Worm (Caenorhabditis elegans) whole organism, late embryonic: ENCODE measurements around the gene B0361.9.

Experiments
- ama-1 ChIP-seq: fragments of 150-350 bp; optimal IDR thresholded peaks from 2 replicates; lab custom pipeline; 2014
- ceh-24 ChIP-seq: sonication (generic microtip); optimal IDR thresholded peaks from 2 replicates; lab custom pipeline; 2016; ENCODE audit warnings: mild to moderate bottlenecking, missing genetic modification characterization, missing compliant biosample characterization
- ceh-34 ChIP-seq: sonication (generic microtip); optimal IDR thresholded peaks from 2 replicates; lab custom pipeline; 2016; ENCODE audit warnings: mild to moderate bottlenecking, missing genetic modification characterization, missing compliant biosample characterization
- ceh-48 ChIP-seq: sonication (generic microtip); optimal IDR thresholded peaks from 2 replicates; lab custom pipeline; 2016; ENCODE audit warnings: missing genetic modification characterization, inconsistent platforms, missing compliant biosample characterization
- ceh-6 ChIP-seq: fragments of 200-800 bp; sonication (Bioruptor generic); optimal IDR thresholded peaks from 2 replicates; lab custom pipeline; 2018; ENCODE audit warnings: mild to moderate bottlenecking, missing genetic modification characterization, missing compliant biosample characterization
- elt-2 ChIP-seq: sonication (generic microtip); optimal IDR thresholded peaks from 2 replicates; lab custom pipeline; 2016; ENCODE audit warnings: missing genetic modification reagents, missing genetic modification characterization, missing compliant biosample characterization
- fkh-10 ChIP-seq: fragments of 150-350 bp; optimal IDR thresholded peaks from 2 replicates; lab custom pipeline; 2014; ENCODE audit warnings: missing biosample characterization, missing genetic modification reagents, missing genetic modification characterization
- hlh-13 ChIP-seq: fragments of 200-800 bp; sonication (Bioruptor generic); optimal IDR thresholded peaks from 2 replicates; lab custom pipeline; 2018; ENCODE audit warnings: mild to moderate bottlenecking, missing genetic modification characterization, missing compliant biosample characterization
- nhr-11 ChIP-seq: fragments of 150-350 bp; optimal IDR thresholded peaks from 2 replicates; lab custom pipeline; 2014; ENCODE audit warnings: missing biosample characterization, missing genetic modification characterization
- pag-3 ChIP-seq: sonication (generic microtip); optimal IDR thresholded peaks from 2 replicates; lab custom pipeline; 2016; ENCODE audit warnings: missing compliant biosample characterization, missing genetic modification characterization, borderline replicate concordance
- pha-2 ChIP-seq: sonication (generic microtip); optimal IDR thresholded peaks from 2 replicates; lab custom pipeline; 2017; ENCODE audit warnings: mild to moderate bottlenecking, missing genetic modification characterization, missing compliant biosample characterization
- pha-4 ChIP-seq: fragments of 150-350 bp; optimal IDR thresholded peaks from 2 replicates; lab custom pipeline; 2018; ENCODE audit warnings: missing biosample characterization, missing genetic modification reagents, missing genetic modification characterization
- unc-55 ChIP-seq: sonication (generic microtip); optimal IDR thresholded peaks from 2 replicates; lab custom pipeline; 2017; ENCODE audit warnings: missing biosample characterization, missing genetic modification reagents, missing genetic modification characterization

DNA sequence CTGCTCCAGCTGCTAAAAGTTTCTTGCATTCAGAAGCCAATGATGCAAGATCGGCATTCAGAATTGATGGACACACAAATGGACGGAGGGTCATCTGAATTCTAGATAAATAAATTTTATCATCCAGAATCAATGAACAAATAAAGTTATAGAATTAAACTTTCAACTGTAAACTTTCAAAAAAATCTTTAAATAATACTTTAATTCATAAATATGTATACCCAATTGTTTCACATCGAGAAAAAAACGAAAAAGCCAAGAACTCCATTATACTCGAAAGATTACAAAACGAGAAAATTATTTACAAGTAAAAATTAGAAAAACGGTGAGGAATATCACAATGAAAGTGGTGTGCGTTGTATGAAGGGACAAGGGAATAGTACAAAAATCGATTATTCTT lies 47.6 kb upstream of the B0361.9 start, which contains the start of gene F08F8.7:
- TF ChIP-seq ceh-48 (tag; lab: Kevin White, UChicago) (no peak), ama-1 (no peak), unc-55 (GFP tag; lab: Kevin White, UChicago) (no peak), ceh-6 (GFP tag; lab: Kevin White, UChicago) (no peak), fkh-10 (GFP tag; lab: Kevin White, UChicago) (no peak), pag-3 (tag; lab: Kevin White, UChicago) (no peak), pha-4 (tag; lab: Kevin White, UChicago) (no peak), elt-2 (tag; lab: Kevin White, UChicago) (no peak), ceh-24 (tag; lab: Kevin White, UChicago) (no peak), hlh-13 (GFP tag; lab: Kevin White, UChicago) (no peak), pha-2 (tag; lab: Kevin White, UChicago) (no peak), ceh-34 (tag; lab: Kevin White, UChicago) (no peak), nhr-11 (tag; lab: Kevin White, UChicago) (no peak)
